Worm (Caenorhabditis elegans) whole organism, late embryonic: ENCODE measurements around the gene str-106.

Source experiments
- ama-1 ChIP-seq: fragments of 150-350 bp; optimal IDR thresholded peaks from 2 replicates; lab custom pipeline; 2014
- ceh-31 ChIP-seq: sonication (generic microtip); optimal IDR thresholded peaks from 2 replicates; lab custom pipeline; 2016; ENCODE audit warnings: missing genetic modification characterization, missing compliant biosample characterization
- ceh-9 ChIP-seq: sonication (generic microtip); optimal IDR thresholded peaks from 2 replicates; lab custom pipeline; 2016; ENCODE audit warnings: mild to moderate bottlenecking, missing genetic modification characterization, inconsistent platforms, missing compliant biosample characterization
- dve-1 ChIP-seq: sonication (generic microtip); optimal IDR thresholded peaks from 2 replicates; lab custom pipeline; 2017; ENCODE audit warnings: antibody characterized with exemption, mild to moderate bottlenecking, missing genetic modification characterization, missing compliant biosample characterization
- pha-4 ChIP-seq: fragments of 150-350 bp; optimal IDR thresholded peaks from 2 replicates; lab custom pipeline; 2018; ENCODE audit warnings: missing biosample characterization, missing genetic modification reagents, missing genetic modification characterization
- ztf-16 ChIP-seq: sonication (generic microtip); optimal IDR thresholded peaks from 2 replicates; lab custom pipeline; 2017; ENCODE audit warnings: missing genetic modification characterization, missing compliant biosample characterization

DNA sequence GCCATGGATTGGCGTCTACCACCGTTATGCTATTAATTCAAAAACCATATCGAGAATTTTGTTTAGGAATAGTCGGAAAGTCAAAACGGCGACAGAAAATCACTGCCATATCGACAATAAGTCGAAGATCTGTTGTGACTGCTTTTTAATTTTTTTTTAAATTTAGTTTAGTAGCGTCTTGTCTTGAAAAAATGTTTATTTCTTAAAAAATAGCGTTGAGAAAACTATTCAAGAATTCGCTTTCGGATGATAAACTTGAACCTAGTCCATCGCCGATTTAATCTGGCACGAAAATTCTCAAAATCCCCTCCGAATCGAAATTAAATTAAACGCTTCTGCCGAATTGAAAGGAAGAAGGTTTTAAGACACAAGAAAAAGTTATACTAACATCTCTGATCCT is 11.7 kb downstream of the str-106 start, which contains the start of gene srh-279:
- TF ChIP-seq dve-1 (tag; lab: Kevin White, UChicago) = no peak
- TF ChIP-seq pha-4 = no peak
- TF ChIP-seq ama-1 (lab: Kevin White, UChicago) = no peak
- no peak for TF ChIP-seq ceh-31 (tag; lab: Kevin White, UChicago)
- TF ChIP-seq ztf-16 (tag; lab: Kevin White, UChicago) = no peak
- no peak for TF ChIP-seq ceh-9 (tag; lab: Kevin White, UChicago)
